Worm (Caenorhabditis elegans): ENCODE measurements around the gene T01C4.8.

DNA sequence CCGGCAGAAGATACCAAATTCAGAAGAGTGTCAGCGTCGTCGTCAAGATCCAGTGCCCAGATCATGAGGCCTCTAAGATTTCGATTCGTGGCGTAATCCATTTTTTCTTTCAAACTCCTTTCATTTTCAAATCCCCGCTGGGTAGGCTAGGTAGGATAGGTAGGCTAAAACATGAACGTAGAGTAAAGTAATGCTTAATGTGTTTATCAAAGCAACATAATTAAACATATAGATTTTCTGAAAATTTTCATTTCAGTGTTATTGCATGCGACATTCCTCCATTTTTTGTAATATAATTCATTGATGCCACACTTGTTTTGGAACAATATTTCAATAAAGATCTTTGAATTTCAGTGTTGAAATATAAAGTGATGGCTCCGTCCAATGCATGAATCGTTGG, at the start of gene T01C4.8:
- TF ChIP-seq ham-2 (GFP tag; optimal IDR thresholded peaks at IDR 0.05): no peak
- TF ChIP-seq elt-3 (tag; optimal IDR thresholded peaks at IDR 0.05): no peak
- no peak for TF ChIP-seq tbx-8 (GFP tag; optimal IDR thresholded peaks at IDR 0.05)
